Fruit fly (Drosophila melanogaster) whole organism, embryonic: ENCODE data around the gene mRpL24.

ENCODE experiments used
- Ada2b ChIP-seq: fragments of 200-800 bp; sonication (Bioruptor generic); IDR thresholded peaks from 2 replicates; pipeline ENCODE4 v1.3.6; 2022; ENCODE audit warnings: missing biosample characterization, missing genetic modification characterization
- Atf3 ChIP-seq: fragments of 200-800 bp; sonication (Bioruptor generic); optimal IDR thresholded peaks from 3 replicates; lab custom pipeline; 2016; ENCODE audit warnings: missing biosample characterization, missing genetic modification characterization
- Atf6 ChIP-seq: fragments of 200-800 bp; sonication (Bioruptor generic); IDR thresholded peaks from 2 replicates; pipeline ENCODE4 v1.3.6; 2022; ENCODE audit warnings: missing biosample characterization, missing genetic modification characterization
- CG10147 ChIP-seq: fragments of 200-800 bp; sonication (Bioruptor generic); optimal IDR thresholded peaks from 2 replicates; lab custom pipeline; 2019; ENCODE audit warnings: missing biosample characterization, mild to moderate bottlenecking, missing genetic modification characterization, moderate library complexity
- CG10274 ChIP-seq: fragments of 200-800 bp; sonication (Bioruptor generic); optimal IDR thresholded peaks from 3 replicates; lab custom pipeline; 2017; ENCODE audit warnings: missing biosample characterization, mild to moderate bottlenecking, missing genetic modification characterization
- CG12659 ChIP-seq: fragments of 200-800 bp; sonication (Bioruptor generic); optimal IDR thresholded peaks from 3 replicates; lab custom pipeline; 2017; ENCODE audit warnings: mild to moderate bottlenecking, missing biosample characterization, missing genetic modification reagents, missing genetic modification characterization
- CG12942 ChIP-seq: fragments of 200-800 bp; sonication (Bioruptor generic); optimal IDR thresholded peaks from 3 replicates; lab custom pipeline; 2016; ENCODE audit warnings: missing biosample characterization, missing genetic modification characterization
- CG13624 ChIP-seq: fragments of 200-800 bp; sonication (Bioruptor generic); optimal IDR thresholded peaks from 2 replicates; lab custom pipeline; 2016; ENCODE audit warnings: missing biosample characterization, missing genetic modification characterization
- CG13894 ChIP-seq: fragments of 200-800 bp; sonication (Bioruptor generic); optimal IDR thresholded peaks from 3 replicates; lab custom pipeline; 2018; ENCODE audit warnings: missing biosample characterization, mild to moderate bottlenecking, missing genetic modification characterization, moderate library complexity
- CG14014 ChIP-seq: fragments of 200-800 bp; sonication (Bioruptor generic); IDR thresholded peaks from 2 replicates; pipeline ENCODE4 v1.3.6; 2022; ENCODE audit warnings: missing biosample characterization, missing genetic modification characterization
- CG15479 ChIP-seq: fragments of 200-800 bp; sonication (Bioruptor generic); optimal IDR thresholded peaks from 3 replicates; lab custom pipeline; 2019; ENCODE audit warnings: missing biosample characterization, mild to moderate bottlenecking, missing genetic modification characterization, moderate library complexity
- CG1647 ChIP-seq: fragments of 200-800 bp; sonication (Bioruptor generic); optimal IDR thresholded peaks from 3 replicates; lab custom pipeline; 2016; ENCODE audit warnings: missing biosample characterization, missing genetic modification characterization
- CG17385 ChIP-seq: fragments of 200-800 bp; sonication (Bioruptor generic); optimal IDR thresholded peaks from 3 replicates; lab custom pipeline; 2018; ENCODE audit warnings: missing biosample characterization, mild to moderate bottlenecking, missing genetic modification characterization
- CG42726 ChIP-seq: fragments of 200-800 bp; sonication (Bioruptor generic); IDR thresholded peaks from 2 replicates; pipeline ENCODE4 v1.3.6; 2022; ENCODE audit warnings: missing biosample characterization, missing genetic modification characterization; ENCODE audit not compliant: partially characterized antibody
- CG4404 ChIP-seq: fragments of 200-800 bp; sonication (Bioruptor generic); IDR thresholded peaks from 2 replicates; pipeline ENCODE4 v1.3.6; 2022; ENCODE audit warnings: missing biosample characterization, missing genetic modification characterization
- CG4424 ChIP-seq: fragments of 200-800 bp; sonication (Bioruptor generic); optimal IDR thresholded peaks from 3 replicates; lab custom pipeline; 2016; ENCODE audit warnings: missing biosample characterization, missing genetic modification characterization
- CG9797 ChIP-seq: fragments of 200-800 bp; sonication (Bioruptor generic); optimal IDR thresholded peaks from 3 replicates; lab custom pipeline; 2018; ENCODE audit warnings: missing biosample characterization, mild to moderate bottlenecking, missing genetic modification characterization
- CG9817 ChIP-seq: fragments of 200-800 bp; sonication (Bioruptor generic); optimal IDR thresholded peaks from 2 replicates; lab custom pipeline; 2018; ENCODE audit warnings: missing biosample characterization, mild to moderate bottlenecking, missing genetic modification characterization, moderate library complexity
- Dip3 ChIP-seq: fragments of 200-800 bp; sonication (Bioruptor generic); optimal IDR thresholded peaks from 3 replicates; lab custom pipeline; 2016; ENCODE audit warnings: missing biosample characterization, missing genetic modification characterization
- Fer3 ChIP-seq: fragments of 200-800 bp; sonication (Bioruptor generic); optimal IDR thresholded peaks from 2 replicates; lab custom pipeline; 2018; ENCODE audit warnings: missing biosample characterization, mild to moderate bottlenecking, missing genetic modification characterization, moderate library complexity
- Hey ChIP-seq: fragments of 200-800 bp; sonication (Bioruptor generic); optimal IDR thresholded peaks from 3 replicates; lab custom pipeline; 2018; ENCODE audit warnings: missing biosample characterization, mild to moderate bottlenecking, missing genetic modification characterization
- Hmx ChIP-seq: fragments of 200-800 bp; sonication (Bioruptor generic); optimal IDR thresholded peaks from 2 replicates; lab custom pipeline; 2016; ENCODE audit warnings: missing biosample characterization, missing genetic modification characterization
- Kr ChIP-seq: fragments of 200-800 bp; sonication (Bioruptor generic); optimal IDR thresholded peaks from 2 replicates; lab custom pipeline; 2017; ENCODE audit warnings: missing biosample characterization, mild to moderate bottlenecking, missing genetic modification characterization
- Nf-YB ChIP-seq: fragments of 200-800 bp; sonication (Bioruptor generic); optimal IDR thresholded peaks from 3 replicates; lab custom pipeline; 2019; ENCODE audit warnings: missing biosample characterization, mild to moderate bottlenecking, missing genetic modification characterization, moderate library complexity
- Pdp1 ChIP-seq, 2 experiments: fragments of 200-800 bp; sonication (Bioruptor generic); optimal IDR thresholded peaks; 3 replicates each; lab custom pipeline; 2016; ENCODE audit warnings: missing biosample characterization in 2 of 2, missing genetic modification characterization in 2 of 2, mild to moderate bottlenecking in 1 of 2, moderate library complexity in 1 of 2
- Ptx1 ChIP-seq: fragments of 200-800 bp; sonication (Bioruptor generic); IDR thresholded peaks from 2 replicates; pipeline ENCODE4 v1.3.6; 2022; ENCODE audit warnings: missing biosample characterization, missing genetic modification characterization
- Trl ChIP-seq, 3 experiments: fragments of >200 bp in 2 of 3; fragments of 200-800 bp in 1 of 3; sonication (Bioruptor generic) in 1 of 3; optimal IDR thresholded peaks; 2 replicates in 1 of 3; 3 replicates in 2 of 3; lab custom pipeline; 2016 to 2017; ENCODE audit warnings: missing biosample characterization in 1 of 3, missing genetic modification characterization in 1 of 3
- ap ChIP-seq: fragments of 200-800 bp; sonication (Bioruptor generic); IDR thresholded peaks from 2 replicates; pipeline ENCODE4 v1.3.6; 2022; ENCODE audit warnings: missing biosample characterization, missing genetic modification characterization
- az2 ChIP-seq: fragments of 200-800 bp; sonication (Bioruptor generic); optimal IDR thresholded peaks from 3 replicates; lab custom pipeline; 2016; ENCODE audit warnings: missing biosample characterization, missing genetic modification characterization
- cato ChIP-seq: fragments of 200-800 bp; sonication (Bioruptor generic); optimal IDR thresholded peaks from 2 replicates; lab custom pipeline; 2016; ENCODE audit warnings: missing biosample characterization, missing genetic modification characterization, borderline replicate concordance
- crol ChIP-seq: fragments of 200-800 bp; sonication (Bioruptor generic); IDR thresholded peaks from 2 replicates; pipeline ENCODE4 v1.3.6; 2022; ENCODE audit warnings: missing biosample characterization, missing genetic modification characterization
- da ChIP-seq: fragments of 200-800 bp; sonication (Bioruptor generic); optimal IDR thresholded peaks from 2 replicates; lab custom pipeline; 2016; ENCODE audit warnings: missing biosample characterization, missing genetic modification characterization
- dm ChIP-seq: fragments of 200-800 bp; sonication (Bioruptor generic); optimal IDR thresholded peaks from 3 replicates; lab custom pipeline; 2016; ENCODE audit warnings: missing biosample characterization, missing genetic modification characterization
- dysf ChIP-seq: fragments of 200-800 bp; sonication (Bioruptor generic); IDR thresholded peaks from 3 replicates; pipeline ENCODE4 v1.3.6; 2022; ENCODE audit warnings: missing biosample characterization, missing genetic modification characterization
- en ChIP-seq: fragments of 200-800 bp; sonication (Bioruptor generic); optimal IDR thresholded peaks from 2 replicates; lab custom pipeline; 2016; ENCODE audit warnings: missing biosample characterization, missing genetic modification characterization
- fd96Cb ChIP-seq: fragments of 200-800 bp; sonication (Bioruptor generic); optimal IDR thresholded peaks from 2 replicates; lab custom pipeline; 2018; ENCODE audit warnings: missing biosample characterization, mild to moderate bottlenecking, missing genetic modification characterization, moderate library complexity
- ftz-f1 ChIP-seq: fragments of 200-800 bp; sonication (Bioruptor generic); optimal IDR thresholded peaks from 2 replicates; lab custom pipeline; 2016; ENCODE audit warnings: missing biosample characterization, missing genetic modification characterization
- kah ChIP-seq: fragments of 200-800 bp; sonication (Bioruptor generic); optimal IDR thresholded peaks from 2 replicates; lab custom pipeline; 2018; ENCODE audit warnings: missing biosample characterization, mild to moderate bottlenecking, missing genetic modification characterization
- lab ChIP-seq: fragments of 200-800 bp; sonication (Bioruptor generic); optimal IDR thresholded peaks from 3 replicates; lab custom pipeline; 2017; ENCODE audit warnings: missing biosample characterization, missing genetic modification characterization, mild to moderate bottlenecking, moderate library complexity, missing genetic modification reagents
- lola ChIP-seq, 3 experiments: fragments of >200 bp in 2 of 3; fragments of 200-800 bp in 1 of 3; sonication (Bioruptor generic) in 1 of 3; optimal IDR thresholded peaks; 2 replicates each; lab custom pipeline; 2017 to 2019; ENCODE audit warnings: missing biosample characterization in 3 of 3, missing genetic modification characterization in 3 of 3, mild to moderate bottlenecking in 1 of 3, moderate library complexity in 1 of 3
- lov ChIP-seq, 2 experiments: fragments of 200-800 bp in 1 of 2; fragments of >200 bp in 1 of 2; sonication (Bioruptor generic) in 1 of 2; IDR thresholded peaks in 1 of 2; optimal IDR thresholded peaks in 1 of 2; 2 replicates in 1 of 2; 3 replicates in 1 of 2; pipeline versions ENCODE4 v1.3.6 to Lab custom; 2017 to 2022; ENCODE audit warnings: missing biosample characterization in 1 of 2, missing genetic modification characterization in 1 of 2
- peb ChIP-seq: fragments of 200-800 bp; sonication (Bioruptor generic); IDR thresholded peaks from 2 replicates; pipeline ENCODE4 v1.3.6; 2022; ENCODE audit warnings: missing biosample characterization, missing genetic modification characterization
- sens-2 ChIP-seq: fragments of 200-800 bp; sonication (Bioruptor generic); IDR thresholded peaks from 2 replicates; pipeline ENCODE4 v1.3.6; 2022; ENCODE audit warnings: missing biosample characterization, missing genetic modification characterization
- slbo ChIP-seq: fragments of 200-800 bp; sonication (Bioruptor generic); IDR thresholded peaks from 2 replicates; pipeline ENCODE4 v1.3.6; 2022; ENCODE audit warnings: missing biosample characterization, missing genetic modification characterization
- sr ChIP-seq: fragments of 200-800 bp; sonication (Bioruptor generic); IDR thresholded peaks from 3 replicates; pipeline ENCODE4 v1.3.6; 2022; ENCODE audit warnings: missing biosample characterization, missing genetic modification characterization
- stc ChIP-seq: fragments of 200-800 bp; sonication (Bioruptor generic); IDR thresholded peaks from 2 replicates; pipeline ENCODE4 v1.3.6; 2022; ENCODE audit warnings: missing biosample characterization, missing genetic modification characterization
- tgo ChIP-seq: fragments of 200-800 bp; sonication (Bioruptor generic); IDR thresholded peaks from 3 replicates; pipeline ENCODE4 v1.3.6; 2022; ENCODE audit warnings: missing biosample characterization, missing genetic modification characterization
- tin ChIP-seq: fragments of 200-800 bp; sonication (Bioruptor generic); optimal IDR thresholded peaks from 3 replicates; lab custom pipeline; 2016; ENCODE audit warnings: missing biosample characterization, missing genetic modification characterization
- tll ChIP-seq, 2 experiments: fragments of 200-800 bp in 1 of 2; fragments of >200 bp in 1 of 2; sonication (Bioruptor generic) in 1 of 2; optimal IDR thresholded peaks; 2 replicates each; lab custom pipeline; 2017 to 2019; ENCODE audit warnings: missing biosample characterization in 2 of 2, missing genetic modification characterization in 2 of 2, mild to moderate bottlenecking in 1 of 2, moderate library complexity in 1 of 2

Gene mRpL24

dm6 chr2L:4945300-4945699, at the start of gene mRpL24, which contains the start of gene betaggt-I (continued):
- TF ChIP-seq tll (GFP tag; optimal IDR thresholded peaks at IDR 0.05; lab: Kevin White, UChicago) (peak in 1 of 2 experiments; percentile 27), lab (GFP tag; lab: Kevin White, UChicago) (peak; percentile 97), lola (GFP tag; optimal IDR thresholded peaks at IDR 0.05; lab: Kevin White, UChicago) (peak in 1 of 3 experiments; percentile 96), CG1647 (GFP tag; lab: Kevin White, UChicago) (peak; percentile 72), Ptx1 (GFP tag; lab: Robert Waterston, UW) (peak; percentile 98), CG15479 (GFP tag; lab: Kevin White, UChicago) (no peak), slbo (peak; percentile 97), az2 (GFP tag; lab: Kevin White, UChicago) (peak; percentile 94), CG14014 (GFP tag; lab: Robert Waterston, UW) (peak; percentile 96), CG10147 (GFP tag; lab: Kevin White, UChicago) (peak; percentile 96), sr (GFP tag; lab: Robert Waterston, UW) (peak; percentile 75), CG9797 (GFP tag; lab: Kevin White, UChicago) (peak; percentile 31), CG4424 (GFP tag; lab: Kevin White, UChicago) (peak; percentile 95), CG13624 (peak; percentile 64), cato (GFP tag; lab: Kevin White, UChicago) (peak; percentile 89), fd96Cb (peak; percentile 94), en (GFP tag; lab: Kevin White, UChicago) (peak; percentile 42), ap (GFP tag; lab: Robert Waterston, UW) (peak; percentile 96), kah (peak; percentile 80), tin (peak; percentile 90), Ada2b (GFP tag; lab: Robert Waterston, UW) (peak; percentile 96), Kr (no peak), da (GFP tag; lab: Kevin White, UChicago) (peak; percentile 44), CG17385 (peak; percentile 99), lov (optimal IDR thresholded peaks at IDR 0.05; lab: Kevin White, UChicago) (no peak), lov (GFP tag; IDR thresholded peaks at IDR 0.05; lab: Robert Waterston, UW) (peak; percentile 93), CG9817 (tag; lab: Kevin White, UChicago) (peak; percentile 98), CG10274 (GFP tag; lab: Kevin White, UChicago) (peak; percentile 71), dm (GFP tag; lab: Kevin White, UChicago) (peak; percentile 67), Nf-YB (GFP tag; lab: Kevin White, UChicago) (peak; percentile 86), CG4404 (GFP tag; lab: Robert Waterston, UW) (peak; percentile 85), dysf (GFP tag; lab: Robert Waterston, UW) (peak; percentile 97), crol (GFP tag; lab: Robert Waterston, UW) (peak; percentile 62), Hmx (peak; percentile 80), CG12942 (peak; percentile 95), Atf3 (GFP tag; lab: Kevin White, UChicago) (peak; percentile 69), sens-2 (GFP tag; lab: Robert Waterston, UW) (peak; percentile 95), tgo (GFP tag; lab: Robert Waterston, UW) (peak; percentile 97), CG12659 (GFP tag; lab: Kevin White, UChicago) (peak; percentile 98), Atf6 (GFP tag; lab: Robert Waterston, UW) (peak; percentile 96), Fer3 (tag; lab: Kevin White, UChicago) (peak; percentile 98), Dip3 (peak; percentile 89), Trl (optimal IDR thresholded peaks at IDR 0.05; lab: Kevin White, UChicago) (no peak), Trl (GFP tag; optimal IDR thresholded peaks at IDR 0.05; lab: Kevin White, UChicago) (peak; percentile 74), stc (GFP tag; lab: Robert Waterston, UW) (peak; percentile 97), ftz-f1 (GFP tag; lab: Kevin White, UChicago) (peak; percentile 49), Pdp1 (GFP tag; optimal IDR thresholded peaks at IDR 0.05; lab: Kevin White, UChicago) (peak; percentile 72 to 88), Hey (tag; lab: Kevin White, UChicago) (peak; percentile 70), CG42726 (no peak), CG13894 (tag; lab: Kevin White, UChicago) (peak; percentile 96), peb (GFP tag; lab: Robert Waterston, UW) (peak; percentile 89)
